Fruit fly (Drosophila melanogaster): ENCODE data around the gene CG2841.

DNA sequence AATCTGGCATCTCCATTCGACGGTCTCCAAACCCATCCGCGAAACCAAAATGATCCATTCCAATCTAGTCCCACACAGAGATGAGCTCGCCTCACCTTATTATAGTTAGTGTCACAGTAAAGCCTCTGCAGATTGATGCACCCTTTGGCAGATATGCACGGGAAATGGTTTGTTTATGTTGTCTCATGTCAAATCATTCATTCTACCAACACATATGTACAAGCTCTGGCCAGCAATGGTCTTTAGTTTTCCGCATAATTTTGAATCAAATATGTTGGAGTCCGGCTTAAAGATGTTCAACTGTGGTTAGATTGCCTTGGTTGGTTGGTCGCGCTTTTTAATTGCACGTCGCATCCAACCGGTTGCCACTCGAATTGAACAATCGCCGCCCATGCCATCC, 8.0 kb downstream of the CG2841 start:
- TF ChIP-seq CG8478 (optimal IDR thresholded peaks at IDR 0.05) (no peak), CTCF (optimal IDR thresholded peaks at IDR 0.05) (no peak)
